Worm (Caenorhabditis elegans) whole organism, L3 larva: ENCODE results near the gene irld-33.

Experiments used
- R02D3.7 ChIP-seq: fragments of 150-350 bp; optimal IDR thresholded peaks from 2 replicates; lab custom pipeline; 2014; ENCODE audit warnings: missing biosample characterization, missing genetic modification characterization
- aly-2 ChIP-seq: fragments of 150-350 bp; optimal IDR thresholded peaks from 2 replicates; lab custom pipeline; 2014; ENCODE audit warnings: missing biosample characterization, missing genetic modification characterization
- ama-1 ChIP-seq: fragments of 150-350 bp; optimal IDR thresholded peaks from 2 replicates; lab custom pipeline; 2018
- ceh-16 ChIP-seq: sonication (generic microtip); optimal IDR thresholded peaks from 2 replicates; lab custom pipeline; 2017; ENCODE audit warnings: missing biosample characterization, missing genetic modification characterization
- ceh-28 ChIP-seq: fragments of 150-350 bp; optimal IDR thresholded peaks from 2 replicates; lab custom pipeline; 2014; ENCODE audit warnings: missing biosample characterization, missing genetic modification reagents, missing genetic modification characterization
- ceh-9 ChIP-seq: sonication (generic microtip); optimal IDR thresholded peaks from 2 replicates; lab custom pipeline; 2018; ENCODE audit warnings: missing biosample characterization, missing genetic modification characterization
- daf-12 ChIP-seq: fragments of 150-350 bp; optimal IDR thresholded peaks from 2 replicates; lab custom pipeline; 2014; ENCODE audit warnings: missing biosample characterization, missing genetic modification reagents, missing genetic modification characterization
- egl-27 ChIP-seq: sonication (generic microtip); optimal IDR thresholded peaks from 4 replicates; lab custom pipeline; 2017; ENCODE audit warnings: missing biosample characterization, missing genetic modification reagents, missing genetic modification characterization
- elt-1 ChIP-seq: fragments of 150-350 bp; optimal IDR thresholded peaks from 2 replicates; lab custom pipeline; 2014; ENCODE audit warnings: missing biosample characterization, missing genetic modification characterization
- elt-2 ChIP-seq: sonication (generic microtip); optimal IDR thresholded peaks from 2 replicates; lab custom pipeline; 2016; ENCODE audit warnings: missing genetic modification reagents, mild to moderate bottlenecking, missing genetic modification characterization, missing compliant biosample characterization
- elt-3 ChIP-seq, 3 experiments: fragments of 150-350 bp in 1 of 3; sonication (generic microtip) in 2 of 3; optimal IDR thresholded peaks; 2 replicates in 2 of 3; 4 replicates in 1 of 3; lab custom pipeline; 2014 to 2017; ENCODE audit warnings: missing biosample characterization in 3 of 3, missing genetic modification characterization in 3 of 3
- eor-1 ChIP-seq, 2 experiments: fragments of 150-350 bp; optimal IDR thresholded peaks; 2 replicates each; lab custom pipeline; 2014 to 2018; ENCODE audit warnings: missing biosample characterization in 2 of 2, missing genetic modification characterization in 2 of 2
- fkh-10 ChIP-seq: sonication (generic microtip); optimal IDR thresholded peaks from 2 replicates; lab custom pipeline; 2017; ENCODE audit warnings: missing biosample characterization, missing genetic modification reagents, missing genetic modification characterization
- fkh-2 ChIP-seq: fragments of 150-350 bp; optimal IDR thresholded peaks from 2 replicates; lab custom pipeline; 2014; ENCODE audit warnings: missing biosample characterization, missing genetic modification reagents, missing genetic modification characterization
- fos-1 ChIP-seq: fragments of 150-350 bp; optimal IDR thresholded peaks from 2 replicates; lab custom pipeline; 2014; ENCODE audit warnings: missing biosample characterization, missing genetic modification characterization
- lin-15B ChIP-seq: fragments of 150-350 bp; optimal IDR thresholded peaks from 2 replicates; lab custom pipeline; 2014; ENCODE audit warnings: missing biosample characterization, missing genetic modification characterization
- lin-39 ChIP-seq: fragments of 150-350 bp; optimal IDR thresholded peaks from 2 replicates; lab custom pipeline; 2018; ENCODE audit warnings: missing biosample characterization, missing genetic modification reagents, missing genetic modification characterization
- mdl-1 ChIP-seq: fragments of 150-350 bp; optimal IDR thresholded peaks from 2 replicates; lab custom pipeline; 2014; ENCODE audit warnings: missing biosample characterization, missing genetic modification characterization
- mml-1 ChIP-seq: fragments of 150-350 bp; sonication (generic microtip); optimal IDR thresholded peaks from 3 replicates; lab custom pipeline; 2014; ENCODE audit warnings: missing biosample characterization, missing genetic modification characterization
- nfya-1 ChIP-seq: sonication (generic microtip); optimal IDR thresholded peaks from 2 replicates; lab custom pipeline; 2017; ENCODE audit warnings: missing genetic modification characterization, mild to moderate bottlenecking, missing compliant biosample characterization, antibody characterized with exemption, moderate library complexity; ENCODE audit not compliant: insufficient read depth
- nhr-11 ChIP-seq: fragments of 150-350 bp; optimal IDR thresholded peaks from 2 replicates; lab custom pipeline; 2014; ENCODE audit warnings: missing biosample characterization, missing genetic modification characterization
- nhr-12 ChIP-seq: fragments of 150-350 bp; optimal IDR thresholded peaks from 2 replicates; lab custom pipeline; 2014; ENCODE audit warnings: missing biosample characterization, missing genetic modification characterization
- nhr-23 ChIP-seq: fragments of 150-350 bp; optimal IDR thresholded peaks from 2 replicates; lab custom pipeline; 2014; ENCODE audit warnings: missing biosample characterization, missing genetic modification reagents, missing genetic modification characterization
- nhr-237 ChIP-seq: fragments of 150-350 bp; optimal IDR thresholded peaks from 2 replicates; lab custom pipeline; 2014; ENCODE audit warnings: missing biosample characterization, missing genetic modification characterization
- nhr-25 ChIP-seq: sonication (generic microtip); optimal IDR thresholded peaks from 2 replicates; lab custom pipeline; 2017; ENCODE audit warnings: missing biosample characterization, missing genetic modification characterization
- nhr-43 ChIP-seq: sonication (generic microtip); optimal IDR thresholded peaks from 2 replicates; lab custom pipeline; 2016; ENCODE audit warnings: mild to moderate bottlenecking, missing genetic modification characterization, missing compliant biosample characterization; ENCODE audit not compliant: poor library complexity, severe bottlenecking
- nhr-67 ChIP-seq: fragments of 150-350 bp; optimal IDR thresholded peaks from 2 replicates; lab custom pipeline; 2014; ENCODE audit warnings: missing biosample characterization, missing genetic modification characterization
- nhr-76 ChIP-seq: fragments of 150-350 bp; sonication (generic microtip); optimal IDR thresholded peaks from 5 replicates; lab custom pipeline; 2014; ENCODE audit warnings: missing biosample characterization, missing genetic modification characterization
- nhr-77 ChIP-seq: fragments of 150-350 bp; optimal IDR thresholded peaks from 2 replicates; lab custom pipeline; 2014; ENCODE audit warnings: missing biosample characterization, missing genetic modification characterization
- pha-4 ChIP-seq: fragments of 150-350 bp; optimal IDR thresholded peaks from 2 replicates; lab custom pipeline; 2014; ENCODE audit warnings: missing biosample characterization, missing genetic modification reagents, missing genetic modification characterization
- pqm-1 ChIP-seq: fragments of 150-350 bp; optimal IDR thresholded peaks from 2 replicates; lab custom pipeline; 2017; ENCODE audit warnings: missing biosample characterization, missing genetic modification characterization, inconsistent platforms
- skn-1 ChIP-seq: fragments of 150-350 bp; optimal IDR thresholded peaks from 2 replicates; lab custom pipeline; 2014; ENCODE audit warnings: missing biosample characterization, missing genetic modification characterization
- snpc-4 ChIP-seq: fragments of 150-350 bp; optimal IDR thresholded peaks from 2 replicates; lab custom pipeline; 2014; ENCODE audit warnings: missing biosample characterization, missing genetic modification characterization
- tbx-2 ChIP-seq: sonication (generic microtip); optimal IDR thresholded peaks from 2 replicates; lab custom pipeline; 2016; ENCODE audit warnings: mild to moderate bottlenecking, missing genetic modification characterization, missing compliant biosample characterization
- unc-39 ChIP-seq: sonication (generic microtip); optimal IDR thresholded peaks from 4 replicates; lab custom pipeline; 2017; ENCODE audit warnings: missing biosample characterization, missing genetic modification characterization
- unc-62 ChIP-seq: fragments of 150-350 bp; sonication (generic microtip); optimal IDR thresholded peaks from 4 replicates; lab custom pipeline; 2014; ENCODE audit warnings: missing biosample characterization, missing genetic modification reagents, missing genetic modification characterization
- ztf-11 ChIP-seq: fragments of 150-350 bp; optimal IDR thresholded peaks from 2 replicates; lab custom pipeline; 2014; ENCODE audit warnings: missing biosample characterization, missing genetic modification characterization
- ztf-4 ChIP-seq: fragments of 150-350 bp; optimal IDR thresholded peaks from 2 replicates; lab custom pipeline; 2014; ENCODE audit warnings: missing biosample characterization, missing genetic modification characterization

The irld-33 gene

ce11 chrII:1703363-1703762 lies 35.5 kb upstream of the irld-33 start, which contains the start of gene fbxb-47:
fbxb-47 (minus strand) TSS chrII:1703463.
- TF ChIP-seq nhr-67 (no peak), fkh-2 (no peak), ama-1 (lab: Kevin White, UChicago) (no peak), aly-2 (tag; lab: Kevin White, UChicago) (no peak), elt-2 (tag; lab: Kevin White, UChicago) (no peak)

- TF ChIP-seq snpc-4 (tag; lab: Kevin White, UChicago) (no peak), elt-3 (tag; optimal IDR thresholded peaks at IDR 0.05; lab: Kevin White, UChicago) (no peak), fkh-2 (no peak), R02D3.7 (tag; lab: Kevin White, UChicago) (no peak), nhr-237 (tag; lab: Kevin White, UChicago) (no peak), pqm-1 (tag; lab: Kevin White, UChicago) (no peak), unc-39 (tag; lab: Kevin White, UChicago) (no peak), unc-62 (no peak), daf-12 (tag; lab: Kevin White, UChicago) (no peak)
These were observed 32.5 kb upstream of the irld-33 start, which contains the start of gene sdz-18 for ce11 chrII:1706385-1706784. sdz-18 (minus strand) TSS chrII:1706485.

ce11 chrII:1709959-1710358 lies 28.9 kb upstream of the irld-33 start, which contains the start of gene fbxa-184:
fbxa-184 (plus strand) TSS chrII:1710259.
- no peak for TF ChIP-seq ceh-9 (tag; lab: Kevin White, UChicago)
- no peak for TF ChIP-seq nhr-77 (tag; lab: Kevin White, UChicago)
- TF ChIP-seq R02D3.7 (tag; lab: Kevin White, UChicago): no peak
- TF ChIP-seq nhr-237 (tag; lab: Kevin White, UChicago): no peak
- TF ChIP-seq fkh-10: no peak
- no peak for TF ChIP-seq nhr-76 (tag; lab: Kevin White, UChicago)

ce11 chrII:1712938-1713337 lies 25.9 kb upstream of the irld-33 start, which contains the start of gene btb-7:
btb-7 (plus strand) TSS chrII:1713238.
- TF ChIP-seq nhr-25 (tag; lab: Kevin White, UChicago): no peak
- TF ChIP-seq fkh-10: no peak
- TF ChIP-seq nhr-12 (tag; lab: Kevin White, UChicago): no peak
- TF ChIP-seq unc-62: no peak
- TF ChIP-seq nhr-11 (tag; lab: Kevin White, UChicago): no peak
- TF ChIP-seq eor-1 (tag; optimal IDR thresholded peaks at IDR 0.05; lab: Kevin White, UChicago): no peak
- TF ChIP-seq skn-1 (tag; lab: Kevin White, UChicago): no peak
- TF ChIP-seq ceh-9 (tag; lab: Kevin White, UChicago): no peak
- TF ChIP-seq nhr-67: no peak
- no peak for TF ChIP-seq nhr-237 (tag; lab: Kevin White, UChicago)
- no peak for TF ChIP-seq aly-2 (tag; lab: Kevin White, UChicago)
- TF ChIP-seq mdl-1 (tag; lab: Kevin White, UChicago): no peak
- no peak for TF ChIP-seq pha-4 (tag; lab: Kevin White, UChicago)
- no peak for TF ChIP-seq nhr-77 (tag; lab: Kevin White, UChicago)
- no peak for TF ChIP-seq pqm-1 (tag; lab: Kevin White, UChicago)
- TF ChIP-seq egl-27: no peak
- no peak for TF ChIP-seq nhr-23 (tag; lab: Kevin White, UChicago)
- TF ChIP-seq elt-1 (tag; lab: Kevin White, UChicago): no peak
- TF ChIP-seq R02D3.7 (tag; lab: Kevin White, UChicago): no peak

ce11 chrII:1714772-1715353 lies 24.0 kb upstream of the irld-33 start, which contains the start of gene btb-6:
btb-6 (plus strand) TSS chrII:1715303.
- no peak for TF ChIP-seq fos-1
- TF ChIP-seq nfya-1 (tag; lab: Kevin White, UChicago): no peak
- no peak for TF ChIP-seq ceh-28 (tag; lab: Kevin White, UChicago)
- no peak for TF ChIP-seq tbx-2
- no peak for TF ChIP-seq nhr-12 (tag; lab: Kevin White, UChicago)
- no peak for TF ChIP-seq nhr-237 (tag; lab: Kevin White, UChicago)
- no peak for TF ChIP-seq ceh-16
- no peak for TF ChIP-seq nhr-76 (tag; lab: Kevin White, UChicago)
- TF ChIP-seq ztf-4 (tag; lab: Kevin White, UChicago): no peak
- TF ChIP-seq nhr-67: no peak
- no peak for TF ChIP-seq nhr-43 (tag; lab: Kevin White, UChicago)
- no peak for TF ChIP-seq lin-39 (tag; lab: Kevin White, UChicago)
- no peak for TF ChIP-seq nhr-11 (tag; lab: Kevin White, UChicago)
- no peak for TF ChIP-seq nhr-77 (tag; lab: Kevin White, UChicago)
- no peak for TF ChIP-seq mml-1 (tag; lab: Kevin White, UChicago)
- TF ChIP-seq lin-15B (tag; lab: Kevin White, UChicago): no peak
- no peak for TF ChIP-seq elt-2 (tag; lab: Kevin White, UChicago)
- TF ChIP-seq elt-3 (tag; optimal IDR thresholded peaks at IDR 0.05; lab: Kevin White, UChicago): no peak
- TF ChIP-seq snpc-4 (tag; lab: Kevin White, UChicago): no peak
- no peak for TF ChIP-seq ztf-11 (tag; lab: Kevin White, UChicago)
- TF ChIP-seq, all 47 proteins: peak for 0
